Fruit fly (Drosophila melanogaster) whole organism, pupa: Measurements from ENCODE around the gene CG6912.
A peak's percentile ranks its signal among the peaks of the same experiment; 100 is the strongest.

Source experiments
- CG10348 ChIP-seq: fragments of 200-800 bp; sonication (Bioruptor generic); IDR thresholded peaks from 2 replicates; pipeline ENCODE4 v1.3.6; 2022; ENCODE audit warnings: missing biosample characterization, missing genetic modification characterization
- CG12605 ChIP-seq: fragments of 200-800 bp; sonication (Bioruptor generic); IDR thresholded peaks from 2 replicates; pipeline ENCODE4 v1.3.6; 2022; ENCODE audit warnings: missing biosample characterization, missing genetic modification characterization
- CG13204 ChIP-seq: fragments of 200-800 bp; sonication (Bioruptor generic); optimal IDR thresholded peaks from 2 replicates; lab custom pipeline; 2018; ENCODE audit warnings: missing biosample characterization, mild to moderate bottlenecking, missing genetic modification characterization, moderate library complexity
- CG14655 ChIP-seq: fragments of 200-800 bp; sonication (Bioruptor generic); optimal IDR thresholded peaks from 3 replicates; lab custom pipeline; 2017; ENCODE audit warnings: mild to moderate bottlenecking, missing biosample characterization, missing genetic modification reagents, missing genetic modification characterization
- CG15710 ChIP-seq: fragments of 200-800 bp; sonication (Bioruptor generic); optimal IDR thresholded peaks from 2 replicates; lab custom pipeline; 2018; ENCODE audit warnings: missing biosample characterization, mild to moderate bottlenecking, missing genetic modification characterization, moderate library complexity
- CG17806 ChIP-seq: fragments of 200-800 bp; sonication (Bioruptor generic); optimal IDR thresholded peaks from 2 replicates; lab custom pipeline; 2018; ENCODE audit warnings: missing biosample characterization, mild to moderate bottlenecking, missing genetic modification characterization, moderate library complexity
- CG32121 ChIP-seq: fragments of 200-800 bp; sonication (Bioruptor generic); IDR thresholded peaks from 2 replicates; pipeline ENCODE4 v1.3.6; 2022; ENCODE audit warnings: missing biosample characterization, missing genetic modification characterization
- CG34367 ChIP-seq: fragments of 200-800 bp; sonication (Bioruptor generic); optimal IDR thresholded peaks from 2 replicates; lab custom pipeline; 2018; ENCODE audit warnings: missing biosample characterization, mild to moderate bottlenecking, missing genetic modification characterization
- CG4496 ChIP-seq: fragments of 200-800 bp; sonication (Bioruptor generic); IDR thresholded peaks from 3 replicates; pipeline ENCODE4 v1.3.6; 2022; ENCODE audit warnings: missing biosample characterization, missing genetic modification characterization
- CG8159 ChIP-seq: fragments of 200-800 bp; sonication (Bioruptor generic); optimal IDR thresholded peaks from 3 replicates; lab custom pipeline; 2018; ENCODE audit warnings: missing biosample characterization, mild to moderate bottlenecking, missing genetic modification characterization, moderate library complexity
- CG8301 ChIP-seq: fragments of 200-800 bp; sonication (Bioruptor generic); optimal IDR thresholded peaks from 2 replicates; lab custom pipeline; 2018; ENCODE audit warnings: missing biosample characterization, mild to moderate bottlenecking, missing genetic modification characterization
- CG9948 ChIP-seq: fragments of 200-800 bp; sonication (Bioruptor generic); optimal IDR thresholded peaks from 2 replicates; lab custom pipeline; 2018; ENCODE audit warnings: missing biosample characterization, mild to moderate bottlenecking, missing genetic modification characterization, moderate library complexity
- D1 ChIP-seq: fragments of 200-800 bp; sonication (Bioruptor generic); optimal IDR thresholded peaks from 2 replicates; lab custom pipeline; 2018; ENCODE audit warnings: missing biosample characterization, mild to moderate bottlenecking, missing genetic modification characterization, moderate library complexity
- EcR ChIP-seq: fragments of 200-800 bp; sonication (Bioruptor generic); optimal IDR thresholded peaks from 3 replicates; lab custom pipeline; 2019; ENCODE audit warnings: missing biosample characterization, missing genetic modification characterization, mild to moderate bottlenecking, moderate library complexity, missing genetic modification reagents
- Ets98B ChIP-seq: fragments of 200-800 bp; sonication (Bioruptor generic); IDR thresholded peaks from 2 replicates; pipeline ENCODE4 v1.3.6; 2022; ENCODE audit warnings: missing biosample characterization, missing genetic modification characterization
- Pif1A ChIP-seq: fragments of 200-800 bp; sonication (Bioruptor generic); optimal IDR thresholded peaks from 3 replicates; lab custom pipeline; 2016; ENCODE audit warnings: missing biosample characterization, missing genetic modification characterization
- Pif1B ChIP-seq: fragments of 200-800 bp; sonication (Bioruptor generic); optimal IDR thresholded peaks from 3 replicates; lab custom pipeline; 2016; ENCODE audit warnings: missing biosample characterization, missing genetic modification characterization
- Snoo ChIP-seq: fragments of 200-800 bp; sonication (Bioruptor generic); optimal IDR thresholded peaks from 3 replicates; lab custom pipeline; 2017; ENCODE audit warnings: missing biosample characterization, mild to moderate bottlenecking, missing genetic modification characterization, inconsistent platforms
- fd96Ca ChIP-seq: fragments of 200-800 bp; sonication (Bioruptor generic); IDR thresholded peaks from 3 replicates; pipeline ENCODE4 v1.3.6; 2022; ENCODE audit warnings: missing biosample characterization, missing genetic modification characterization
- gl ChIP-seq: fragments of 200-800 bp; sonication (Bioruptor generic); optimal IDR thresholded peaks from 2 replicates; lab custom pipeline; 2018; ENCODE audit warnings: missing biosample characterization, mild to moderate bottlenecking, missing genetic modification characterization
- rn ChIP-seq: fragments of 200-800 bp; sonication (Bioruptor generic); IDR thresholded peaks from 2 replicates; pipeline ENCODE4 v1.3.6; 2022; ENCODE audit warnings: missing biosample characterization, missing genetic modification characterization

The CG6912 gene

DNA sequence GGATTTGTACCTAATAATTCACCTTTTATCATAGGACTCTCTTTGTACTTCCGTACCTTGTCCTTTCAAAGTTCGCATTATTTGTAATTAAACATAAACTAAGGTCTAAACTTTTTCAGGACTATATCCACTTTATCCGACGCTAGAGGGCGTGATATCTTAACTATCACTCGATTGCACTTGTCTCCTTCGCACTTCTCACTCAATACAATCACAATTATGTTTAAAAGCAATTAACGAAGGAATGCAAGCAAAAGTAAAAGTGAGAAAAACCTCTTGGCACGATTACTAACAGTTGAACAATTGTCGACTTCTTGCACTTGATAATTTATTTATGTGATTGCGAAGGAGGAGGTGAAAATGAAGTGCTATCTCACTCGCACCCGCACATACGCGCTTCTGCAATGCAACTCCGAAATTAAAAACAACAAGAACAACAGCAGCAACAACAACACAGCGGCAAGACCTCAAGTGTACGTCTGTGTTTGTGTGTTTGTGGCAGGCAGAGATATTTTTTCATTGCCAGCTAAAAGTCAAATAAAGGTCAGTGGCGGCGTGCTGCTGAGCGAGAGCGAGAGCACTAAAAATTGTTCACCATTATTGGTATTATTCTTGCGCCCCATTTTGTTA, 9.7 kb upstream of the CG6912 start:
- TF ChIP-seq D1 (no peak), CG13204 (GFP tag; lab: Kevin White, UChicago) (no peak), CG12605 (peak; percentile 25; the same call in 1 of the 2 replicates), CG32121 (no peak), Pif1A (GFP tag; lab: Kevin White, UChicago) (no peak), Snoo (tag; lab: Kevin White, UChicago) (no peak), CG17806 (tag; lab: Kevin White, UChicago) (no peak), CG34367 (tag; lab: Kevin White, UChicago) (no peak), EcR (GFP tag; lab: Kevin White, UChicago) (peak; percentile 69), CG4496 (GFP tag; lab: Robert Waterston, UW) (no peak), CG8301 (tag; lab: Kevin White, UChicago) (no peak), CG10348 (GFP tag; lab: Robert Waterston, UW) (no peak), CG15710 (tag; lab: Kevin White, UChicago) (no peak)

DNA sequence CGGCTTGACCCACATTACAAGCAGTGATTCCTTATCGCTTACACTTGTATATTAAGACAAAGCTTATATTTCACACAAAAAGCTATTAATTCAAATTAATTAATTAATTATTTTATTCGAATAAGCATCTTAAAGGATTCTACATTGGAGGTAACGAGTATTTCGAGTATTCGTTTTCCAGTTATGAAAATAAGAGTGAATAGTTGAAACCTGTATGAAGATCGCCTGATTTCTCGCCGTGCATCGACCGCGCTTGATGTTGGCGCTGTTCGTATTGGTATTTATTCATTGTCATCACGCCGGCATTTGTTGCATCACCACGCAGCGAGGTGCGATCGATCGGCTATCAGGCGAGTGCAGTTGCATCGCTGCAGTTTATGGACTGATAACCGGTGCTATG, 8.7 kb upstream of the CG6912 start:
- TF ChIP-seq CG17806 (tag; lab: Kevin White, UChicago) (peak; percentile 65), D1 (no peak), CG32121 (peak; percentile 70; the same call in 1 of the 2 replicates), rn (GFP tag; lab: Robert Waterston, UW) (no peak), CG13204 (GFP tag; lab: Kevin White, UChicago) (no peak), EcR (GFP tag; lab: Kevin White, UChicago) (peak; percentile 5), CG10348 (GFP tag; lab: Robert Waterston, UW) (no peak; the same call in 1 of the 2 replicates), Pif1A (GFP tag; lab: Kevin White, UChicago) (peak; percentile 56), Ets98B (GFP tag; lab: Robert Waterston, UW) (peak; percentile 88), CG8301 (tag; lab: Kevin White, UChicago) (no peak), gl (no peak), CG12605 (peak; percentile 79; the same call in 1 of the 2 replicates), CG34367 (tag; lab: Kevin White, UChicago) (peak; percentile 66), CG9948 (tag; lab: Kevin White, UChicago) (peak; percentile 73), CG15710 (tag; lab: Kevin White, UChicago) (peak; percentile 77), Snoo (tag; lab: Kevin White, UChicago) (peak; percentile 44), CG14655 (no peak), Pif1B (GFP tag; lab: Kevin White, UChicago) (peak; percentile 66), fd96Ca (GFP tag; lab: Robert Waterston, UW) (peak; percentile 80), CG4496 (GFP tag; lab: Robert Waterston, UW) (peak; percentile 87), CG8159 (peak; percentile 75)

DNA sequence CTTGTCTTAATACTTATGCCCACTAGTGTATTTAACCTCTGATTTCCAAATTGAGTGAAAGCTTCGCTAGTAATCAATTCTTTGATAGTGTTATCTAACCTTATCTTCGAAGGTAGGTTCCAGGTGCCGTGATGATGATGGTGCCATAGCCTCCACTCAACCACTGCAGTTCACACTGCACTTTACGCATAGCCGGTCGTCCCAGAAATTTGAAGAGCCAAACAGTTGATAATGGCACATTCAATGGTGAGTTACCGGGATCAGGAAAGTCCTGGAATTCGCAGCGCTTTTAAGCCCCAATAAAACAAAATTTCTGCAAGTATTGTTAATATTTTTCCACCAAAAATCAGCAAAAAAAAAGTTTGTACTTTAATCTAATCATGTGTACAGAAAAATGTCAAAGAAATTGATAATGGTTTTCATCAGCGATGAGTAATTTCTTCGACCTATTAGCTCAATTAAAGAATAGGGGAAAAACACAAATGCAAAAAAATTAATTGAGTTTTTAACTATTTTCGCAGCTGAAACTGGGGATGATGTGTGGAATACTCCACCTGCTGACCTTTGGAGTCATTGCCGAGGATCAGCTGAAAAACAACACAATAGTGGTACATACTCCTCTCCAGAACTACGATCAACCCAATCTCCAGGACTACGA, 3.1 kb upstream of the CG6912 start, which contains the start of gene CG3987:
Gene CG3987, plus strand, starts transcription at position 143 of the 658 bp plus-strand sequence.
- TF ChIP-seq rn (GFP tag; lab: Robert Waterston, UW) (no peak), EcR (GFP tag; lab: Kevin White, UChicago) (peak; percentile 17), CG10348 (GFP tag; lab: Robert Waterston, UW) (no peak)

DNA sequence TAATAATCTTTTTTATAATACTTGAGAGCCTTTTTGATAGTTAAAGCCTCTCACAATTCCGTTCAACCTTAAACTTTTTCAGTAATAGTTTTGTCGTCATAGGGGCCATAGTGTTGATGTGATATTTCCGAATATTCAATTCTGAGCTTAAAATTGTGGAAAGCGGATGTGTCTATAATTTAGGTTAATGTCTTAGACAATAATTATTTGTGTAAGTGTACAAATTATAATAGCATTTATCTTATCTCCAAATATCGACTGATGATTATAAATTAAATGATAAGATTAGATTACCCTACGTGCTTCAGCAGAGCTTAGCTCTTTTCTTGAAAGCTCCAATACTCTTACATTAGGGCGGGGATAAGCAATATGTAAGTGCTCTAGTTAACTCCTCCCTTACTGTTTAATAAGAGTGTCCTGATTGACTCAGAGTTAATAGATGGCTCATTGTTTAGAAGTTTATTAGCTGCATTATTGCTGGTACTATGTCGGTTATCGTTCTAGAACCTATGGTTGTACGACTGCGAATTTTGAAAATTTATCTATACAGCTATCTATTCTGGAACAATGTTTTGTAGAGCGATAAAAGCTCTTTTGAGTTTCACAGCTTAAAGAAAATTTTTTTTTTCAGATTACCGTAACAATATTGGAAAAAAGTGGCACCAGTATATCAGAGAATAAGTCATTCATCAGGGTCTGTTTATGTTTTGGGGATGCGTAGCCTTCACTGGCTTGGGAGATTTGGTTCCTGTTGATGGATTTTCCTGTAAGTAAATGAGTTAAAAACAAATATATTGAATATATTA, 2.4 kb upstream of the CG6912 start:
- TF ChIP-seq CG8159 = no peak
- TF ChIP-seq CG9948 (tag; lab: Kevin White, UChicago) = no peak
- TF ChIP-seq Snoo (tag; lab: Kevin White, UChicago) = peak; percentile 21
- no peak for TF ChIP-seq gl
- no peak for TF ChIP-seq CG15710 (tag; lab: Kevin White, UChicago)

DNA sequence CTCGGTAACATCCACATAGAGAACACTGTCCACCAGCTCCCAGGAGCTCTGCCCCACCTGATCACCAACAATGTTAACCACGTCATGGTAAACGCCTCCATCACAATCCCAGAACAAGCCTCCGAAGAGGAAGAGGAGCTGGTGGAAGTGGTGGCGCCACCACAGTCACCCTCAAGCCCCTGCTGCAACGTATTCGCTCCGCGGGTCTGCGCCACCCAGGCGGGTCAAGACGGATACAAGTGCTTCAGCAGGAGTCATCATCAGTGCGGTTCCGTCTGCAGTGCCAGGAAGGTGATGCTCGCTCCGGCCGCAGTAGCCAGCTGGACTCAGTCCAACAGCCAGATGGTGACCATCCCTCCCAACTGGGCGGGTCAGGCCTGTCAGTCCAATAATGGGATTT, 1.4 kb upstream of the CG6912 start:
- no peak for TF ChIP-seq CG14655
- TF ChIP-seq D1 = no peak

DNA sequence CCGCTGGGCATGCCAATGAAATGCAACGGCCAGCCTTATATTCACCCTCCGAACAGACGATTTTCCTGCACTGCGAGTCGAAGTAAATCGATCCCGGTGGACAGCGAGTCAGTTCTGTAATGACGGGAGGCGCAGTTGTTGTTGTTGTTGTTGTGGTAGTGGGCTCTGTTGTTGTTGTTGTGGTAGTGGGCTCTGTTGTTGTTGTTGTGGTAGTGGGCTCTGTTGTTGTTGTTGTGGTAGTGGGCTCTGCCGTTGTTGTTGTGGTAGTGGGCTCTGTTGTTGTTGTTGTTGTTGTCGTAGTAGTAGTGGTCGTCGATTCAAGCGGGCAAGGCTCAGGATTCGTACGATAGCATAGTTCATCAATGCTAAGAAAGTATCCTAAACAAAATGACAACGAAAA, 789 bp downstream of the CG6912 start:
- no peak for TF ChIP-seq fd96Ca (GFP tag; lab: Robert Waterston, UW)
- no peak for TF ChIP-seq CG14655
- no peak for TF ChIP-seq Pif1B (GFP tag; lab: Kevin White, UChicago)
- no peak for TF ChIP-seq CG9948 (tag; lab: Kevin White, UChicago)
- TF ChIP-seq Ets98B (GFP tag; lab: Robert Waterston, UW) = no peak
- no peak for TF ChIP-seq D1
- no peak for TF ChIP-seq rn (GFP tag; lab: Robert Waterston, UW)
- TF ChIP-seq CG13204 (GFP tag; lab: Kevin White, UChicago) = no peak
- no peak for TF ChIP-seq CG4496 (GFP tag; lab: Robert Waterston, UW)
- TF ChIP-seq CG10348 (GFP tag; lab: Robert Waterston, UW) = no peak
- no peak for TF ChIP-seq CG8159
- TF ChIP-seq Snoo (tag; lab: Kevin White, UChicago) = no peak
- TF ChIP-seq CG32121 = no peak
- TF ChIP-seq CG12605 = no peak
- TF ChIP-seq CG17806 (tag; lab: Kevin White, UChicago) = no peak
- TF ChIP-seq CG15710 (tag; lab: Kevin White, UChicago) = no peak
- TF ChIP-seq gl = no peak
- no peak for TF ChIP-seq CG34367 (tag; lab: Kevin White, UChicago)
- TF ChIP-seq EcR (GFP tag; lab: Kevin White, UChicago) = no peak
- TF ChIP-seq, all 21 proteins: peak for 0
